Fruit fly (Drosophila melanogaster): ENCODE data around the gene Mur18B.

The Mur18B gene

dm6 chrX:19261071-19261470 is 48.0 kb downstream of the Mur18B start, which contains the start of gene rictor (continued):
- TF ChIP-seq CG17612 (GFP tag; IDR thresholded peaks at IDR 0.05), result no peak
- peak; percentile 31 for TF ChIP-seq CG9797 (GFP tag; optimal IDR thresholded peaks at IDR 0.05)
- TF ChIP-seq Dref (GFP tag; IDR thresholded peaks at IDR 0.05), result peak; percentile 49
- no peak for TF ChIP-seq sens-2 (GFP tag; IDR thresholded peaks at IDR 0.05)
- TF ChIP-seq CTCF (GFP tag; optimal IDR thresholded peaks at IDR 0.05), result peak; percentile 81

dm6 chrX:19261528-19262102 is 48.6 kb downstream of the Mur18B start, which contains the start of gene Vav:
TSS of gene Vav (plus strand) at chrX:19261820.
- TF ChIP-seq odd (GFP tag; optimal IDR thresholded peaks at IDR 0.05), result peak; percentile 52
- TF ChIP-seq Deaf1 (tag; optimal IDR thresholded peaks at IDR 0.05), result peak; percentile 37
- peak; percentile 42 for TF ChIP-seq amos (GFP tag; IDR thresholded peaks at IDR 0.05; ENCODE audit: partially characterized antibody)
- TF ChIP-seq eve (GFP tag; optimal IDR thresholded peaks at IDR 0.05), result no peak
- no peak for TF ChIP-seq Sin3A (optimal IDR thresholded peaks at IDR 0.05)
- TF ChIP-seq Nf-YA (GFP tag; IDR thresholded peaks at IDR 0.05), result no peak
- TF ChIP-seq pzg (GFP tag; optimal IDR thresholded peaks at IDR 0.05), result peak; percentile 48
- peak; percentile 40 for TF ChIP-seq CrebB (tag; optimal IDR thresholded peaks at IDR 0.05)
- no peak for TF ChIP-seq CG5245 (GFP tag; optimal IDR thresholded peaks at IDR 0.05)
- TF ChIP-seq dysf (GFP tag; IDR thresholded peaks at IDR 0.05), result 0 out of 3 replicates have a peak, but pooled peaks have one; percentile 6
- no peak for TF ChIP-seq CG3065 (GFP tag; optimal IDR thresholded peaks at IDR 0.05)
- peak; percentile 47 for TF ChIP-seq Scr (GFP tag; IDR thresholded peaks at IDR 0.05; ENCODE audit: partially characterized antibody)
- TF ChIP-seq zfh1 (GFP tag; IDR thresholded peaks at IDR 0.05), result no peak
- no peak for TF ChIP-seq CG30431 (GFP tag; optimal IDR thresholded peaks at IDR 0.05)
- TF ChIP-seq kah (GFP tag; optimal IDR thresholded peaks at IDR 0.05), result no peak
- no peak for TF ChIP-seq CG6765 (GFP tag; optimal IDR thresholded peaks at IDR 0.05)
- TF ChIP-seq CG18764 (GFP tag; optimal IDR thresholded peaks at IDR 0.05), result no peak
- no peak for TF ChIP-seq Sox100B (GFP tag; optimal IDR thresholded peaks at IDR 0.05)
- no peak for TF ChIP-seq CG18011 (GFP tag; optimal IDR thresholded peaks at IDR 0.05)
- TF ChIP-seq CG3838 (GFP tag; optimal IDR thresholded peaks at IDR 0.05), result no peak
- TF ChIP-seq Bgb (GFP tag; IDR thresholded peaks at IDR 0.05; ENCODE audit: partially characterized antibody), result peak; percentile 50; the same call in 1 of the 2 replicates
- peak; percentile 51 for TF ChIP-seq CG12071 (GFP tag; optimal IDR thresholded peaks at IDR 0.05)
- TF ChIP-seq ase (GFP tag; IDR thresholded peaks at IDR 0.05), result no peak
- no peak for TF ChIP-seq CG14667 (GFP tag; IDR thresholded peaks at IDR 0.05)
- TF ChIP-seq CG11504 (tag; optimal IDR thresholded peaks at IDR 0.05), result no peak
- peak; percentile 38; the same call in 1 of the 2 replicates for TF ChIP-seq sob (GFP tag; IDR thresholded peaks at IDR 0.05)
- no peak for TF ChIP-seq crp (GFP tag; optimal IDR thresholded peaks at IDR 0.05)
- TF ChIP-seq CG5953 (GFP tag; IDR thresholded peaks at IDR 0.05), result no peak
- peak; percentile 20; the same call in 1 of the 3 replicates for TF ChIP-seq CG7963 (GFP tag; IDR thresholded peaks at IDR 0.05; ENCODE audit: partially characterized antibody)
- TF ChIP-seq CG14965 (GFP tag; optimal IDR thresholded peaks at IDR 0.05; ENCODE audit: borderline replicate concordance), result no peak
- TF ChIP-seq Fer3 (tag; optimal IDR thresholded peaks at IDR 0.05), result no peak
- TF ChIP-seq HLH4C (GFP tag; IDR thresholded peaks at IDR 0.05; ENCODE audit: partially characterized antibody), result no peak; the same call in 2 of the 3 replicates
- TF ChIP-seq lab (GFP tag; optimal IDR thresholded peaks at IDR 0.05), result no peak
- TF ChIP-seq cas (GFP tag; IDR thresholded peaks at IDR 0.05), result no peak
- peak; percentile 9 for TF ChIP-seq Dp (GFP tag; optimal IDR thresholded peaks at IDR 0.05)
- TF ChIP-seq CG31388 (GFP tag; optimal IDR thresholded peaks at IDR 0.05), result no peak
- no peak for TF ChIP-seq disco-r (GFP tag; optimal IDR thresholded peaks at IDR 0.05)
- no peak for TF ChIP-seq unpg (GFP tag; optimal IDR thresholded peaks at IDR 0.05)
- no peak for TF ChIP-seq CG8924 (tag; optimal IDR thresholded peaks at IDR 0.05)
- no peak for TF ChIP-seq Blimp-1 (GFP tag; optimal IDR thresholded peaks at IDR 0.05)
- no peak for TF ChIP-seq Atf-2 (GFP tag; optimal IDR thresholded peaks at IDR 0.05)
- no peak for TF ChIP-seq CG2712 (tag; optimal IDR thresholded peaks at IDR 0.05)
- no peak for TF ChIP-seq CG31365 (tag; optimal IDR thresholded peaks at IDR 0.05)
- TF ChIP-seq CG15601 (tag; optimal IDR thresholded peaks at IDR 0.05), result no peak
